Fruit fly (Drosophila melanogaster) whole organism, embryonic: Measurements from ENCODE around the gene CG13837.
A peak's percentile ranks its signal among the peaks of the same experiment; 100 is the strongest.

ENCODE experiments used
- Abd-B ChIP-seq: fragments of 200-800 bp; sonication (Bioruptor generic); optimal IDR thresholded peaks from 2 replicates; lab custom pipeline; 2018; ENCODE audit warnings: missing biosample characterization, mild to moderate bottlenecking, missing genetic modification characterization, moderate library complexity
- Bteb2 ChIP-seq: fragments of 200-800 bp; sonication (Bioruptor generic); optimal IDR thresholded peaks from 2 replicates; lab custom pipeline; 2016; ENCODE audit warnings: missing biosample characterization, missing genetic modification characterization
- CG10462 ChIP-seq: fragments of 200-800 bp; sonication (Bioruptor generic); optimal IDR thresholded peaks from 2 replicates; lab custom pipeline; 2016; ENCODE audit warnings: missing biosample characterization, missing genetic modification characterization
- CG11247 ChIP-seq: fragments of 200-800 bp; sonication (Bioruptor generic); IDR thresholded peaks from 2 replicates; pipeline ENCODE4 v1.3.6; 2022; ENCODE audit warnings: missing biosample characterization, missing genetic modification characterization
- CG11504 ChIP-seq: fragments of 200-800 bp; sonication (Bioruptor generic); optimal IDR thresholded peaks from 3 replicates; lab custom pipeline; 2019; ENCODE audit warnings: missing biosample characterization, mild to moderate bottlenecking, missing genetic modification characterization, moderate library complexity
- CG12942 ChIP-seq: fragments of 200-800 bp; sonication (Bioruptor generic); optimal IDR thresholded peaks from 3 replicates; lab custom pipeline; 2016; ENCODE audit warnings: missing biosample characterization, missing genetic modification characterization
- CG14050 ChIP-seq: fragments of 200-800 bp; sonication (Bioruptor generic); IDR thresholded peaks from 3 replicates; pipeline ENCODE4 v1.3.6; 2022; ENCODE audit warnings: missing biosample characterization, missing genetic modification characterization
- CG14441 ChIP-seq: fragments of 200-800 bp; sonication (Bioruptor generic); IDR thresholded peaks from 2 replicates; pipeline ENCODE4 v1.3.6; 2022; ENCODE audit warnings: missing biosample characterization, missing genetic modification characterization
- CG15011 ChIP-seq: fragments of 200-800 bp; sonication (Bioruptor generic); optimal IDR thresholded peaks from 3 replicates; lab custom pipeline; 2018; ENCODE audit warnings: missing biosample characterization, mild to moderate bottlenecking, missing genetic modification characterization
- CG1529 ChIP-seq: fragments of 200-800 bp; sonication (Bioruptor generic); optimal IDR thresholded peaks from 3 replicates; lab custom pipeline; 2018; ENCODE audit warnings: missing biosample characterization, missing genetic modification characterization
- CG15696 ChIP-seq: fragments of 200-800 bp; sonication (Bioruptor generic); optimal IDR thresholded peaks from 2 replicates; lab custom pipeline; 2019; ENCODE audit warnings: missing biosample characterization, mild to moderate bottlenecking, missing genetic modification characterization, moderate library complexity
- CG17361 ChIP-seq: fragments of 200-800 bp; sonication (Bioruptor generic); IDR thresholded peaks from 3 replicates; pipeline ENCODE4 v1.3.6; 2022; ENCODE audit warnings: missing biosample characterization, missing genetic modification characterization
- CG17568 ChIP-seq: fragments of 200-800 bp; sonication (Bioruptor generic); optimal IDR thresholded peaks from 2 replicates; lab custom pipeline; 2018; ENCODE audit warnings: missing biosample characterization, mild to moderate bottlenecking, missing genetic modification characterization, moderate library complexity
- CG1792 ChIP-seq: fragments of 200-800 bp; sonication (Bioruptor generic); optimal IDR thresholded peaks from 2 replicates; lab custom pipeline; 2016; ENCODE audit warnings: missing biosample characterization, missing genetic modification characterization
- CG30403 ChIP-seq: fragments of 200-800 bp; sonication (Bioruptor generic); optimal IDR thresholded peaks from 3 replicates; lab custom pipeline; 2016; ENCODE audit warnings: missing biosample characterization, missing genetic modification characterization
- CG3065 ChIP-seq: fragments of 200-800 bp; sonication (Bioruptor generic); optimal IDR thresholded peaks from 2 replicates; lab custom pipeline; 2016; ENCODE audit warnings: missing biosample characterization, missing genetic modification characterization
- CG3847 ChIP-seq: fragments of 200-800 bp; sonication (Bioruptor generic); IDR thresholded peaks from 2 replicates; pipeline ENCODE4 v1.3.6; 2022; ENCODE audit warnings: missing biosample characterization, missing genetic modification characterization
- CG43689 ChIP-seq: fragments of 200-800 bp; sonication (Bioruptor generic); IDR thresholded peaks from 2 replicates; pipeline ENCODE4 v1.3.6; 2022; ENCODE audit warnings: missing biosample characterization, missing genetic modification characterization
- CG8359 ChIP-seq: fragments of 200-800 bp; sonication (Bioruptor generic); optimal IDR thresholded peaks from 2 replicates; lab custom pipeline; 2017; ENCODE audit warnings: missing biosample characterization, mild to moderate bottlenecking, missing genetic modification characterization, borderline replicate concordance
- CG8765 ChIP-seq: fragments of 200-800 bp; sonication (Bioruptor generic); IDR thresholded peaks from 2 replicates; pipeline ENCODE4 v1.3.6; 2022; ENCODE audit warnings: missing biosample characterization, missing genetic modification characterization
- Camta ChIP-seq: fragments of 200-800 bp; sonication (Bioruptor generic); optimal IDR thresholded peaks from 2 replicates; lab custom pipeline; 2016; ENCODE audit warnings: missing biosample characterization, missing genetic modification characterization
- Dfd ChIP-seq, 2 experiments: fragments of >200 bp; optimal IDR thresholded peaks; 2 replicates each; lab custom pipeline; 2017; ENCODE audit warnings: missing biosample characterization in 2 of 2, missing genetic modification characterization in 2 of 2
- Ets97D ChIP-seq: fragments of 200-800 bp; sonication (Bioruptor generic); optimal IDR thresholded peaks from 3 replicates; lab custom pipeline; 2016; ENCODE audit warnings: missing biosample characterization, missing genetic modification characterization
- H2.0 ChIP-seq: fragments of 200-800 bp; sonication (Bioruptor generic); IDR thresholded peaks from 2 replicates; pipeline ENCODE4 v1.3.6; 2022; ENCODE audit warnings: missing biosample characterization, missing genetic modification characterization
- Hey ChIP-seq: fragments of 200-800 bp; sonication (Bioruptor generic); optimal IDR thresholded peaks from 3 replicates; lab custom pipeline; 2018; ENCODE audit warnings: missing biosample characterization, mild to moderate bottlenecking, missing genetic modification characterization
- Kr ChIP-seq: fragments of 200-800 bp; sonication (Bioruptor generic); optimal IDR thresholded peaks from 2 replicates; lab custom pipeline; 2017; ENCODE audit warnings: missing biosample characterization, mild to moderate bottlenecking, missing genetic modification characterization
- Myb ChIP-seq: fragments of 200-800 bp; sonication (Bioruptor generic); optimal IDR thresholded peaks from 2 replicates; lab custom pipeline; 2016; ENCODE audit warnings: missing biosample characterization, missing genetic modification characterization
- al ChIP-seq: fragments of 200-800 bp; sonication (Bioruptor generic); IDR thresholded peaks from 2 replicates; pipeline ENCODE4 v1.3.6; 2022; ENCODE audit warnings: missing biosample characterization, missing genetic modification characterization
- bcd ChIP-seq: fragments of 200-800 bp; sonication (Bioruptor generic); optimal IDR thresholded peaks from 2 replicates; lab custom pipeline; 2017; ENCODE audit warnings: missing biosample characterization, mild to moderate bottlenecking, missing genetic modification characterization
- chif ChIP-seq, 2 experiments: fragments of 200-800 bp; sonication (Bioruptor generic); optimal IDR thresholded peaks; 3 replicates each; lab custom pipeline; 2016; ENCODE audit warnings: missing biosample characterization in 2 of 2, missing genetic modification characterization in 2 of 2
- disco-r ChIP-seq: fragments of 200-800 bp; sonication (Bioruptor generic); optimal IDR thresholded peaks from 2 replicates; lab custom pipeline; 2016; ENCODE audit warnings: missing biosample characterization, missing genetic modification characterization
- ewg ChIP-seq: fragments of 200-800 bp; sonication (Bioruptor generic); optimal IDR thresholded peaks from 3 replicates; lab custom pipeline; 2017; ENCODE audit warnings: mild to moderate bottlenecking, missing biosample characterization, missing genetic modification reagents, missing genetic modification characterization
- gcm ChIP-seq: fragments of 200-800 bp; sonication (Bioruptor generic); optimal IDR thresholded peaks from 2 replicates; lab custom pipeline; 2019; ENCODE audit warnings: missing biosample characterization, mild to moderate bottlenecking, missing genetic modification characterization, moderate library complexity
- grau ChIP-seq: fragments of 200-800 bp; optimal IDR thresholded peaks from 3 replicates; lab custom pipeline; 2019; ENCODE audit warnings: missing biosample characterization, mild to moderate bottlenecking, missing genetic modification characterization, moderate library complexity
- gsb-n ChIP-seq: fragments of 200-800 bp; sonication (Bioruptor generic); optimal IDR thresholded peaks from 3 replicates; lab custom pipeline; 2018; ENCODE audit warnings: missing biosample characterization, mild to moderate bottlenecking, missing genetic modification characterization
- ham ChIP-seq: fragments of 200-800 bp; sonication (Bioruptor generic); IDR thresholded peaks from 2 replicates; pipeline ENCODE4 v1.3.6; 2022; ENCODE audit warnings: missing biosample characterization, missing genetic modification characterization
- hbn ChIP-seq: fragments of 200-800 bp; sonication (Bioruptor generic); IDR thresholded peaks from 2 replicates; pipeline ENCODE4 v1.3.6; 2022; ENCODE audit warnings: missing biosample characterization, missing genetic modification characterization; ENCODE audit not compliant: partially characterized antibody
- kah ChIP-seq: fragments of 200-800 bp; sonication (Bioruptor generic); optimal IDR thresholded peaks from 2 replicates; lab custom pipeline; 2018; ENCODE audit warnings: missing biosample characterization, mild to moderate bottlenecking, missing genetic modification characterization
- nmo ChIP-seq: fragments of 200-800 bp; sonication (Bioruptor generic); optimal IDR thresholded peaks from 2 replicates; lab custom pipeline; 2018; ENCODE audit warnings: missing biosample characterization, mild to moderate bottlenecking, missing genetic modification characterization, moderate library complexity
- pan ChIP-seq, 4 experiments: fragments of >200 bp in 3 of 4; fragments of 200-800 bp in 1 of 4; sonication (Bioruptor generic) in 1 of 4; optimal IDR thresholded peaks in 3 of 4; IDR thresholded peaks in 1 of 4; 2 replicates each; pipeline versions ENCODE4 v1.3.6 to Lab custom; 2017 to 2022; ENCODE audit warnings: missing biosample characterization in 2 of 4, missing genetic modification characterization in 2 of 4, mixed read lengths in 1 of 4
- pb ChIP-seq: fragments of 200-800 bp; sonication (Bioruptor generic); optimal IDR thresholded peaks from 3 replicates; lab custom pipeline; 2016; ENCODE audit warnings: missing biosample characterization, missing genetic modification characterization
- phol ChIP-seq: fragments of 200-800 bp; sonication (Bioruptor generic); optimal IDR thresholded peaks from 3 replicates; lab custom pipeline; 2018; ENCODE audit warnings: missing biosample characterization, mild to moderate bottlenecking, missing genetic modification characterization, moderate library complexity
- pita ChIP-seq: fragments of 200-800 bp; sonication (Bioruptor generic); optimal IDR thresholded peaks from 2 replicates; lab custom pipeline; 2017; ENCODE audit warnings: missing biosample characterization, mild to moderate bottlenecking, missing genetic modification characterization
- row ChIP-seq: fragments of 200-800 bp; sonication (Bioruptor generic); IDR thresholded peaks from 3 replicates; pipeline ENCODE4 v1.3.6; 2022; ENCODE audit warnings: missing biosample characterization, missing genetic modification characterization
- sens-2 ChIP-seq: fragments of 200-800 bp; sonication (Bioruptor generic); IDR thresholded peaks from 2 replicates; pipeline ENCODE4 v1.3.6; 2022; ENCODE audit warnings: missing biosample characterization, missing genetic modification characterization
- slp2 ChIP-seq: fragments of 200-800 bp; sonication (Bioruptor generic); optimal IDR thresholded peaks from 2 replicates; lab custom pipeline; 2016; ENCODE audit warnings: missing biosample characterization, missing genetic modification characterization
- so ChIP-seq: fragments of 200-800 bp; sonication (Bioruptor generic); IDR thresholded peaks from 3 replicates; pipeline ENCODE4 v1.3.6; 2022; ENCODE audit warnings: missing biosample characterization, missing genetic modification characterization
- tgo ChIP-seq: fragments of 200-800 bp; sonication (Bioruptor generic); IDR thresholded peaks from 3 replicates; pipeline ENCODE4 v1.3.6; 2022; ENCODE audit warnings: missing biosample characterization, missing genetic modification characterization
- tio ChIP-seq: fragments of 200-800 bp; sonication (Bioruptor generic); optimal IDR thresholded peaks from 2 replicates; lab custom pipeline; 2017; ENCODE audit warnings: missing biosample characterization, missing genetic modification characterization, inconsistent platforms
- tll ChIP-seq, 2 experiments: fragments of 200-800 bp in 1 of 2; fragments of >200 bp in 1 of 2; sonication (Bioruptor generic) in 1 of 2; optimal IDR thresholded peaks; 2 replicates each; lab custom pipeline; 2017 to 2019; ENCODE audit warnings: missing biosample characterization in 2 of 2, missing genetic modification characterization in 2 of 2, mild to moderate bottlenecking in 1 of 2, moderate library complexity in 1 of 2
- ttk ChIP-seq: fragments of 200-800 bp; sonication (Bioruptor generic); IDR thresholded peaks from 2 replicates; pipeline ENCODE4 v2.1.2; 2022; ENCODE audit warnings: missing biosample characterization, missing genetic modification characterization

The CG13837 gene

DNA sequence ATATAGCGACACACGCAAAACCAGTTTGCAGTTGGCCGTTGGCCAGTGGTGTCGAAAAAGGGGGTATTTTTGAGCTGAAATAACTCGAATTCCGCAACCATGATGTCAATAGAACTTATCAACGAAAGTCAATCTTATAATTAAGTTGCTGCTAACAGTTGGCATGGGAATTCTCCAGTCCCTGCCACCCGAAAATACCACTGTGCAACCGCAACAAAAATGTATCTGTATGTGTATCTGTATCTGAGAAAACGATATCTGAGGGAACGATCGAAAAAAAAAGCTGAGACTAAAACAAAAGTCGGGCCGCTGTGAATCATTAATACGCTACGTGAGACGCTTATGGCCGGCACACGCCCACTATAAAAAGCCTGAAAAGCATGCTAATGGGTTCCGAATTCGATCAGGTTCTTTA is 2.7 kb downstream of the CG13837 start (continued):
- TF ChIP-seq CG1529 (no peak), CG11504 (tag; lab: Kevin White, UChicago) (peak; percentile 68), tgo (GFP tag; lab: Robert Waterston, UW) (peak; percentile 57; the same call in 2 of the 3 replicates), row (GFP tag; lab: Robert Waterston, UW) (peak; percentile 65), al (GFP tag; lab: Robert Waterston, UW) (peak; percentile 74), pan (optimal IDR thresholded peaks at IDR 0.05; lab: Kevin White, UChicago) (no peak), pan (GFP tag; optimal IDR thresholded peaks at IDR 0.05 in 1 of 2, IDR thresholded peaks at IDR 0.05 in 1 of 2) (peak in 1 of 2 experiments; percentile 73), pb (GFP tag; lab: Kevin White, UChicago) (peak; percentile 3), CG8359 (no peak), bcd (peak; percentile 7), gsb-n (tag; lab: Kevin White, UChicago) (no peak), ttk (0 out of 2 replicates have a peak, but pooled peaks have one; percentile 29), grau (tag; lab: Kevin White, UChicago) (peak; percentile 54), tll (GFP tag; optimal IDR thresholded peaks at IDR 0.05; lab: Kevin White, UChicago) (no peak), CG15696 (tag; lab: Kevin White, UChicago) (no peak), CG15011 (no peak), CG43689 (no peak), phol (tag; lab: Kevin White, UChicago) (no peak), Dfd (GFP tag; optimal IDR thresholded peaks at IDR 0.05; lab: Kevin White, UChicago) (no peak), nmo (GFP tag; lab: Kevin White, UChicago) (peak; percentile 14), H2.0 (GFP tag; lab: Robert Waterston, UW) (peak; percentile 38; the same call in 1 of the 2 replicates), CG1792 (no peak), Kr (GFP tag; lab: Kevin White, UChicago) (no peak), CG8765 (GFP tag; lab: Robert Waterston, UW) (no peak), CG11247 (peak; percentile 57), CG30403 (peak; percentile 47), slp2 (GFP tag; lab: Kevin White, UChicago) (peak; percentile 0), Bteb2 (GFP tag; lab: Kevin White, UChicago) (peak; percentile 54), Myb (GFP tag; lab: Kevin White, UChicago) (peak; percentile 50), chif (GFP tag; optimal IDR thresholded peaks at IDR 0.05; lab: Kevin White, UChicago) (peak in 1 of 2 experiments; percentile 5), CG17568 (GFP tag; lab: Kevin White, UChicago) (peak; percentile 18), ewg (GFP tag; lab: Kevin White, UChicago) (no peak), Ets97D (GFP tag; lab: Kevin White, UChicago) (no peak), Abd-B (peak; percentile 3), disco-r (no peak), kah (GFP tag; lab: Kevin White, UChicago) (no peak), CG3847 (GFP tag; lab: Robert Waterston, UW) (peak; percentile 48), tio (GFP tag; lab: Kevin White, UChicago) (no peak), gcm (no peak), Camta (GFP tag; lab: Kevin White, UChicago) (no peak), pita (GFP tag; lab: Kevin White, UChicago) (no peak), CG12942 (GFP tag; lab: Kevin White, UChicago) (no peak), CG14441 (GFP tag; lab: Robert Waterston, UW) (peak; percentile 77), sens-2 (no peak), so (GFP tag; lab: Robert Waterston, UW) (0 out of 3 replicates have a peak, but pooled peaks have one; percentile 50), Hey (tag; lab: Kevin White, UChicago) (no peak), CG10462 (GFP tag; lab: Kevin White, UChicago) (no peak), ham (no peak), CG3065 (GFP tag; lab: Kevin White, UChicago) (no peak), hbn (GFP tag; lab: Robert Waterston, UW) (no peak), CG17361 (GFP tag; lab: Robert Waterston, UW) (0 out of 3 replicates have a peak, but pooled peaks have one; percentile 32), CG14050 (GFP tag; lab: Robert Waterston, UW) (peak; percentile 17; the same call in 1 of the 3 replicates)
